Fruit fly (Drosophila melanogaster): ENCODE results near the gene Duba.

Gene Duba

DNA sequence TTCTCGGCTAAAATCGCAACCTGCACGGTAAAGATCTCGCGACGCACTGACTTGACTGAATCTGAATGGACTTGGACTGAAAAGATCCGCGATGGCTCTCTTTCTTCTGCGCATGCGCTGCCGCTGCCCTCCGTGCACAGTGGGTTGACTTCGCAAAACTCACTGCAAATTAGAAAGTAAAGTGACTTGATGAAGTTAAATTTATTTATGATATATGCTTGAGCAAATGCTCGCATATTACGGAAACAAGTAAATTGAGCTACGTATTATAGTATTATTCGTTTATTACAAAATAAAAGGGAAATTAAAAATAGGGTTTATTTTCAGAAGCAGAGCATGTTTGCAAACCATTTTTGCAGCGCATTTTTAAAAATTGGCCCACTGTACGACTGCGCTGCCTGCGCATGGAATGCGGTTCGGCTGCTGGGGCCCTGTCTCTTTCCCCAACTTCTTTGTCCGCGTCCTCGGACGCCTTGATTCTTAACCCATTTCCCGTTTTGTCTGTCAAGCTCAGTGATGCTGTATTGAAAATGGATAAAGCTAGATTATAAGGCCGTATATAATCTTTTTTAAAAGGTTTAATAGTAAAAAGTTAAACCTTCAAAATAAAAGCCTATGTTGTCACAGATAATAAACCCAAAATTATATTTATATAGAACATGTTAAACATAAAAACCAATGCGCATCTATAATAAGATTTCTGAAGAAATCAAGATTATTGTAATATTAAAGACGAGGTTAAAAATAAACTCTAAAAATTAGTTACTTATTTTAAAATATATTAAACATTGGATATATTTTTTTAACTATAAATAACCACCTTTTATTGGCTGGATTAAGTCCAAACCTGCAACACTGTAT is 21.3 kb downstream of the Duba start, which contains the start of gene rt (continued):
- TF ChIP-seq Rel (GFP tag; optimal IDR thresholded peaks at IDR 0.05) (no peak), Rel (tag; optimal IDR thresholded peaks at IDR 0.05) (peak; percentile 31), Hr78 (GFP tag; optimal IDR thresholded peaks at IDR 0.05) (no peak), Mio (GFP tag; optimal IDR thresholded peaks at IDR 0.05) (no peak), ey (GFP tag; optimal IDR thresholded peaks at IDR 0.05) (peak; percentile 70), dsf (GFP tag; optimal IDR thresholded peaks at IDR 0.05; ENCODE audit: borderline replicate concordance) (no peak), Jra (GFP tag; optimal IDR thresholded peaks at IDR 0.05) (no peak), woc (GFP tag; optimal IDR thresholded peaks at IDR 0.05) (peak; percentile 89), psq (GFP tag; optimal IDR thresholded peaks at IDR 0.05) (peak; percentile 38), jim (GFP tag; optimal IDR thresholded peaks at IDR 0.05) (no peak), CG9705 (GFP tag; optimal IDR thresholded peaks at IDR 0.05) (peak; percentile 62), CrebA (GFP tag; optimal IDR thresholded peaks at IDR 0.05; ENCODE audit: borderline replicate concordance) (no peak), N (GFP tag; optimal IDR thresholded peaks at IDR 0.05) (no peak), tai (GFP tag; optimal IDR thresholded peaks at IDR 0.05) (peak; percentile 61), HLH106 (tag; optimal IDR thresholded peaks at IDR 0.05) (peak; percentile 76)

DNA sequence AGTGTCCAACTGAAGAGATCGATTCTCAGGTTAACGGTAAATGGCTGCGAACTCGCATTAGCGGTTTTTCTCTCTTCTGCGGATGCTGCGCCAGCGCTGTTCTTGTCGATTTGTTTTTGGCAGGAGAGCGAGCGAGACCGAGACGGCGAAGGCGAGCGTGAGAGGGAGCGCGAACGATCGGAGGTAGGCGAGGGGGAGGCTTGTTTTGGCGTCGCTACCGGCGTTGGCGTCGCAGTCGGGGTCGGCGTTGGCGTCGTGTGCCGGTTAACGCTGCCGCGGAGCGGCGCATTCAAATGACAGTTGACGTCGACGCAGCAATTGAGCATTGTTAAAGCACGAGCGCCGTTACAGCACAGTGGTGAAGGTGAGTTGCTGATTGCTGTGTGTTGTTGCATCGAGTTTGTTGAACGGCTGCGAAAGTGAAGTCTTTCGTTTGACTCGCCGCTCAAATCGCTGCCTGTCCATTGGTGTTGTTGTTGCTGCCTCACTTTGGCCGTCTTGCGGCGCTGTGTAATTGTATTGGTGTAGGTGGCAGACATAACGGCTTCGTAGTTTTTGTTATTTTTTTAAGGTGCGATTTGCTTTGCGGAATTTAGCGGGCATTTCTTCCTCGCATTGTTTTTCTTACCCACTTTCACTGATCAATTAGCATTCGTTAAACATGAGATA is 22.3 kb downstream of the Duba start:
- TF ChIP-seq N (GFP tag; optimal IDR thresholded peaks at IDR 0.05), result no peak
- no peak for TF ChIP-seq rgr (GFP tag; optimal IDR thresholded peaks at IDR 0.05)
- TF ChIP-seq Vsx2 (GFP tag; optimal IDR thresholded peaks at IDR 0.05; ENCODE audit: partially characterized antibody), result no peak
- TF ChIP-seq Myc (optimal IDR thresholded peaks at IDR 0.05), result no peak
- TF ChIP-seq Abd-B (GFP tag; optimal IDR thresholded peaks at IDR 0.05), result no peak
- no peak for TF ChIP-seq CG9705 (GFP tag; optimal IDR thresholded peaks at IDR 0.05)
- no peak for TF ChIP-seq Rel (GFP tag; optimal IDR thresholded peaks at IDR 0.05)
- no peak for TF ChIP-seq Rel (tag; optimal IDR thresholded peaks at IDR 0.05)
- TF ChIP-seq HLH106 (tag; optimal IDR thresholded peaks at IDR 0.05), result no peak
- peak; percentile 13 for TF ChIP-seq Hr83 (GFP tag; optimal IDR thresholded peaks at IDR 0.05; ENCODE audit: poor library complexity, severe bottlenecking)
- no peak for TF ChIP-seq sage (GFP tag; optimal IDR thresholded peaks at IDR 0.05)
- no peak for TF ChIP-seq brk (GFP tag; optimal IDR thresholded peaks at IDR 0.05)
- TF ChIP-seq dsf (GFP tag; optimal IDR thresholded peaks at IDR 0.05; ENCODE audit: borderline replicate concordance), result no peak
- TF ChIP-seq fru (GFP tag; optimal IDR thresholded peaks at IDR 0.05), result no peak
- TF ChIP-seq h (GFP tag; optimal IDR thresholded peaks at IDR 0.05), result peak; percentile 38
- TF ChIP-seq GATAd (GFP tag; optimal IDR thresholded peaks at IDR 0.05), result no peak
- no peak for TF ChIP-seq foxo (GFP tag; optimal IDR thresholded peaks at IDR 0.05)

DNA sequence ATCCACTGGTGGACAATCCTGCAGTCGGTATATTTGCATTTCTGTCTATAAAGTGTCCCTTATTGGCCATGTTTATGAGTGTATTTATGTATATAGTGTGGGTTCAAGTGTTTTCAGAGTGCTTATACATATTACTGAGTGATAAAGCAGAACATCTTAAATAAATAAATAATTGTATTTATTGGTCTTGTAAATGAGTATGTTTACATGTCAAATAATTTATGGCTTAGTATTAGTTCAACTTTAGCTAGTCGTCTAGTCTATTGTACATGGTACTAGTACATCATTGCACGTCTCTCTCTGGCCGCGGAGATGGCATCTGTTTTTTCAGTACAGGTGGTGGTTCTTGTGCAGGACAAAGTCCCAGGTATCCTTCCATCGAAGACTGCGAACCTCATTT is 25.3 kb downstream of the Duba start, which contains the start of gene CG32086:
CG32086 (minus strand) TSS at position 101 of the 400 bp plus-strand sequence.
- TF ChIP-seq CrebA (GFP tag; optimal IDR thresholded peaks at IDR 0.05; ENCODE audit: borderline replicate concordance), result no peak
- TF ChIP-seq rgr (GFP tag; optimal IDR thresholded peaks at IDR 0.05), result no peak
- no peak for TF ChIP-seq Jra (GFP tag; optimal IDR thresholded peaks at IDR 0.05)
- TF ChIP-seq HLH106 (tag; optimal IDR thresholded peaks at IDR 0.05), result no peak
- no peak for TF ChIP-seq sv (GFP tag; optimal IDR thresholded peaks at IDR 0.05)
- no peak for TF ChIP-seq jim (GFP tag; optimal IDR thresholded peaks at IDR 0.05)
- TF ChIP-seq h (GFP tag; optimal IDR thresholded peaks at IDR 0.05), result no peak
- no peak for TF ChIP-seq Hr83 (GFP tag; optimal IDR thresholded peaks at IDR 0.05; ENCODE audit: poor library complexity, severe bottlenecking)

DNA sequence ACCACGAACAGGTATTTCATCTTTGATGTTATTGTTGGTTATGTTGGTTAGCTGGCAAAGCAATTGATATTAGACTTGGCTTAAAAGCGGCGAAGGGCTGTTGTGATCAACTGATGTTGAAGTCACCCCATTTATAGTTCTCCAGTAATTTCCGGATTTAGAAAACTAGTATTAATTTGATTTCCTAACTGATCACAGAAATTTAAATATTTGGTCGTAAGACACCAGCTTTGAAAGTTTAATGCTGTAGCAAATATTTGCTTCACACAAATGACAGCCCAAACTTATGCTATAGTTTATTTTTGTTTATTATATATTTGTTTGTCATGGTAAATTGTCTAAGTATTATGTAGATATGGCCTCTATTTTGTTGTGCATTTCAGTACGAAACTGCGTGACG is 27.2 kb downstream of the Duba start, which contains the start of gene CG33269:
CG33269 (minus strand) TSS at position 101 of the 400 bp plus-strand sequence.
- TF ChIP-seq sv (GFP tag; optimal IDR thresholded peaks at IDR 0.05) (no peak), HLH106 (tag; optimal IDR thresholded peaks at IDR 0.05) (no peak), h (GFP tag; optimal IDR thresholded peaks at IDR 0.05) (no peak), Sp1 (GFP tag; optimal IDR thresholded peaks at IDR 0.05) (no peak), rgr (GFP tag; optimal IDR thresholded peaks at IDR 0.05) (no peak), OdsH (GFP tag; optimal IDR thresholded peaks at IDR 0.05) (no peak), GATAd (GFP tag; optimal IDR thresholded peaks at IDR 0.05) (no peak), Hnf4 (GFP tag; optimal IDR thresholded peaks at IDR 0.05) (no peak), sage (GFP tag; optimal IDR thresholded peaks at IDR 0.05) (no peak), Rel (GFP tag; optimal IDR thresholded peaks at IDR 0.05) (no peak), Rel (tag; optimal IDR thresholded peaks at IDR 0.05) (no peak), br (GFP tag; optimal IDR thresholded peaks at IDR 0.05) (no peak), Vsx2 (GFP tag; optimal IDR thresholded peaks at IDR 0.05; ENCODE audit: partially characterized antibody) (no peak), CrebA (GFP tag; optimal IDR thresholded peaks at IDR 0.05; ENCODE audit: borderline replicate concordance) (no peak), woc (GFP tag; optimal IDR thresholded peaks at IDR 0.05) (no peak), usp (GFP tag; optimal IDR thresholded peaks at IDR 0.05) (no peak), dsf (GFP tag; optimal IDR thresholded peaks at IDR 0.05; ENCODE audit: borderline replicate concordance) (no peak), ey (GFP tag; optimal IDR thresholded peaks at IDR 0.05) (no peak), CG9705 (GFP tag; optimal IDR thresholded peaks at IDR 0.05) (no peak), Abd-B (GFP tag; optimal IDR thresholded peaks at IDR 0.05) (no peak), Jra (GFP tag; optimal IDR thresholded peaks at IDR 0.05) (no peak)
